Fruit fly (Drosophila melanogaster): ENCODE data around the gene CrebA.

The CrebA gene

dm6 chr3L:15534274-15535227 lies 644 bp upstream of the CrebA start (continued):
- no peak for TF ChIP-seq CG2889 (GFP tag; IDR thresholded peaks at IDR 0.05)
- TF ChIP-seq nom (GFP tag; optimal IDR thresholded peaks at IDR 0.05): no peak
- peak; percentile 51 for TF ChIP-seq CG10366 (GFP tag; IDR thresholded peaks at IDR 0.05)
- no peak for TF ChIP-seq sc (optimal IDR thresholded peaks at IDR 0.05)
- TF ChIP-seq sc (GFP tag; optimal IDR thresholded peaks at IDR 0.05): peak; percentile 39
- peak; percentile 9 for TF ChIP-seq tx (GFP tag; optimal IDR thresholded peaks at IDR 0.05)
- no peak for TF ChIP-seq CG3726 (GFP tag; IDR thresholded peaks at IDR 0.05)
- no peak for TF ChIP-seq z (GFP tag; IDR thresholded peaks at IDR 0.05)
- TF ChIP-seq Dad (GFP tag; optimal IDR thresholded peaks at IDR 0.05): peak; percentile 18
- TF ChIP-seq CG16863 (GFP tag; optimal IDR thresholded peaks at IDR 0.05): peak; percentile 62
- TF ChIP-seq tll (GFP tag; optimal IDR thresholded peaks at IDR 0.05): no peak
- no peak for TF ChIP-seq Elba2 (GFP tag; optimal IDR thresholded peaks at IDR 0.05)
- no peak for TF ChIP-seq CG13296 (GFP tag; optimal IDR thresholded peaks at IDR 0.05)
- TF ChIP-seq CG8388 (GFP tag; optimal IDR thresholded peaks at IDR 0.05): peak; percentile 49
- peak; percentile 58; the same call in 1 of the 2 replicates for TF ChIP-seq lmd (GFP tag; IDR thresholded peaks at IDR 0.05)
- TF ChIP-seq BtbVII (GFP tag; optimal IDR thresholded peaks at IDR 0.05): peak; percentile 15
- TF ChIP-seq CG9932 (GFP tag; IDR thresholded peaks at IDR 0.05): peak; percentile 66
- TF ChIP-seq oc (tag; optimal IDR thresholded peaks at IDR 0.05): no peak
- peak; percentile 44 for TF ChIP-seq CG1603 (tag; optimal IDR thresholded peaks at IDR 0.05)
- peak; percentile 80 for TF ChIP-seq CG9727 (GFP tag; optimal IDR thresholded peaks at IDR 0.05)
- no peak for TF ChIP-seq CG4707 (GFP tag; optimal IDR thresholded peaks at IDR 0.05)
- TF ChIP-seq salm (tag; optimal IDR thresholded peaks at IDR 0.05): no peak
- peak; percentile 79 for TF ChIP-seq Hmr (GFP tag; optimal IDR thresholded peaks at IDR 0.05)
- no peak for TF ChIP-seq Dip2 (GFP tag; IDR thresholded peaks at IDR 0.05)
- 0 out of 3 replicates have a peak, but pooled peaks have one; percentile 16 for TF ChIP-seq Dbx (GFP tag; IDR thresholded peaks at IDR 0.05)
- TF ChIP-seq CG7556 (GFP tag; optimal IDR thresholded peaks at IDR 0.05): peak; percentile 92
- peak in 1 of 2 experiments; percentile 51 for TF ChIP-seq Eip74EF (GFP tag; optimal IDR thresholded peaks at IDR 0.05)
- peak; percentile 0 for TF ChIP-seq Ets97D (GFP tag; optimal IDR thresholded peaks at IDR 0.05)
- peak in 1 of 2 experiments; percentile 68 for TF ChIP-seq Trl (optimal IDR thresholded peaks at IDR 0.05)
- no peak for TF ChIP-seq Trl (GFP tag; optimal IDR thresholded peaks at IDR 0.05)
- peak; percentile 56 for TF ChIP-seq slbo (GFP tag; IDR thresholded peaks at IDR 0.05)
- TF ChIP-seq schlank (tag; optimal IDR thresholded peaks at IDR 0.05): no peak
- no peak for TF ChIP-seq hbn (GFP tag; IDR thresholded peaks at IDR 0.05; ENCODE audit: partially characterized antibody)
- no peak for TF ChIP-seq CG10565 (GFP tag; optimal IDR thresholded peaks at IDR 0.05)
- no peak for TF ChIP-seq CG11696 (GFP tag; IDR thresholded peaks at IDR 0.05)
- TF ChIP-seq bowl (GFP tag; IDR thresholded peaks at IDR 0.05): no peak
- TF ChIP-seq stwl (tag; optimal IDR thresholded peaks at IDR 0.05): no peak
- TF ChIP-seq CG7745 (tag; optimal IDR thresholded peaks at IDR 0.05): no peak
- no peak for TF ChIP-seq Optix (GFP tag; IDR thresholded peaks at IDR 0.05)
- TF ChIP-seq stc (GFP tag; IDR thresholded peaks at IDR 0.05): no peak
- peak; percentile 77 for TF ChIP-seq CG16815 (GFP tag; optimal IDR thresholded peaks at IDR 0.05)
- TF ChIP-seq Ets65A (GFP tag): peak; percentile 93
- TF ChIP-seq Med (GFP tag): peak; percentile 89
- no peak for TF ChIP-seq TFAM (GFP tag; optimal IDR thresholded peaks at IDR 0.05)
- peak; percentile 38 for TF ChIP-seq CG14667 (GFP tag; IDR thresholded peaks at IDR 0.05)
- no peak for TF ChIP-seq fru (optimal IDR thresholded peaks at IDR 0.05)
- TF ChIP-seq jing (GFP tag; optimal IDR thresholded peaks at IDR 0.05): peak; percentile 37
- TF ChIP-seq CG11723 (GFP tag; optimal IDR thresholded peaks at IDR 0.05): peak; percentile 61
- no peak for TF ChIP-seq tna (GFP tag; IDR thresholded peaks at IDR 0.05; ENCODE audit: partially characterized antibody)
- TF ChIP-seq CG17612 (GFP tag; IDR thresholded peaks at IDR 0.05): no peak

Measured in whole organism, embryonic.